Worm (Caenorhabditis elegans) whole organism, late embryonic: Measurements from ENCODE around the gene ttr-38.

ENCODE experiments used
- C38D4.7 ChIP-seq: fragments of 200-800 bp; sonication (Bioruptor generic); optimal IDR thresholded peaks from 2 replicates; lab custom pipeline; 2018; ENCODE audit warnings: mild to moderate bottlenecking, missing genetic modification characterization, moderate library complexity, missing compliant biosample characterization
- K09A11.1 ChIP-seq: sonication (generic microtip); optimal IDR thresholded peaks from 2 replicates; lab custom pipeline; 2017; ENCODE audit warnings: antibody characterized with exemption, mild to moderate bottlenecking, missing genetic modification characterization, missing compliant biosample characterization; ENCODE audit not compliant: insufficient read depth
- T23F11.4 ChIP-seq: fragments of 200-800 bp; sonication (Bioruptor generic); optimal IDR thresholded peaks from 2 replicates; lab custom pipeline; 2018; ENCODE audit warnings: mild to moderate bottlenecking, missing genetic modification characterization, missing compliant biosample characterization
- Y22D7AL.16 ChIP-seq: sonication (generic microtip); optimal IDR thresholded peaks from 2 replicates; lab custom pipeline; 2016; ENCODE audit warnings: missing genetic modification characterization, missing compliant biosample characterization
- ahr-1 ChIP-seq: sonication (generic microtip); optimal IDR thresholded peaks from 2 replicates; lab custom pipeline; 2016; ENCODE audit warnings: missing genetic modification characterization, missing compliant biosample characterization
- ceh-14 ChIP-seq: sonication (generic microtip); optimal IDR thresholded peaks from 2 replicates; lab custom pipeline; 2016; ENCODE audit warnings: missing genotype, missing genetic modification characterization, missing compliant biosample characterization
- ceh-18 ChIP-seq: sonication (generic microtip); optimal IDR thresholded peaks from 2 replicates; lab custom pipeline; 2016; ENCODE audit warnings: missing genetic modification characterization, missing compliant biosample characterization
- ceh-22 ChIP-seq: sonication (generic microtip); optimal IDR thresholded peaks from 2 replicates; lab custom pipeline; 2017; ENCODE audit warnings: missing biosample characterization, missing genetic modification characterization
- ceh-24 ChIP-seq: sonication (generic microtip); optimal IDR thresholded peaks from 2 replicates; lab custom pipeline; 2016; ENCODE audit warnings: mild to moderate bottlenecking, missing genetic modification characterization, missing compliant biosample characterization
- ceh-6 ChIP-seq: fragments of 200-800 bp; sonication (Bioruptor generic); optimal IDR thresholded peaks from 2 replicates; lab custom pipeline; 2018; ENCODE audit warnings: mild to moderate bottlenecking, missing genetic modification characterization, missing compliant biosample characterization
- ceh-9 ChIP-seq: sonication (generic microtip); optimal IDR thresholded peaks from 2 replicates; lab custom pipeline; 2016; ENCODE audit warnings: mild to moderate bottlenecking, missing genetic modification characterization, inconsistent platforms, missing compliant biosample characterization
- elt-2 ChIP-seq: sonication (generic microtip); optimal IDR thresholded peaks from 2 replicates; lab custom pipeline; 2016; ENCODE audit warnings: missing genetic modification reagents, missing genetic modification characterization, missing compliant biosample characterization
- elt-4 ChIP-seq: sonication (generic microtip); optimal IDR thresholded peaks from 2 replicates; lab custom pipeline; 2016; ENCODE audit warnings: missing genetic modification characterization, missing compliant biosample characterization
- ets-4 ChIP-seq: sonication (generic microtip); optimal IDR thresholded peaks from 2 replicates; lab custom pipeline; 2016; ENCODE audit warnings: missing genetic modification characterization, missing compliant biosample characterization
- eyg-1 ChIP-seq: sonication (generic microtip); optimal IDR thresholded peaks from 2 replicates; lab custom pipeline; 2016; ENCODE audit warnings: missing genotype, missing genetic modification characterization, missing compliant biosample characterization
- fax-1 ChIP-seq: sonication (generic microtip); optimal IDR thresholded peaks from 2 replicates; lab custom pipeline; 2016; ENCODE audit warnings: missing genotype, missing genetic modification characterization, missing compliant biosample characterization
- fkh-6 ChIP-seq: sonication (generic microtip); optimal IDR thresholded peaks from 2 replicates; lab custom pipeline; 2016; ENCODE audit warnings: missing genetic modification characterization, missing compliant biosample characterization
- gmeb-2 ChIP-seq: sonication (generic microtip); optimal IDR thresholded peaks from 2 replicates; lab custom pipeline; 2016; ENCODE audit warnings: missing genetic modification characterization, inconsistent platforms, missing compliant biosample characterization
- hlh-15 ChIP-seq: sonication (generic microtip); optimal IDR thresholded peaks from 2 replicates; lab custom pipeline; 2016; ENCODE audit warnings: missing genetic modification characterization, missing compliant biosample characterization
- hlh-6 ChIP-seq: sonication (generic microtip); optimal IDR thresholded peaks from 2 replicates; lab custom pipeline; 2016; ENCODE audit warnings: missing genotype, missing genetic modification characterization, missing compliant biosample characterization
- hlh-8 ChIP-seq: sonication (generic microtip); optimal IDR thresholded peaks from 2 replicates; lab custom pipeline; 2016; ENCODE audit warnings: missing genotype, missing genetic modification characterization, missing compliant biosample characterization
- lim-6 ChIP-seq: sonication (generic microtip); optimal IDR thresholded peaks from 2 replicates; lab custom pipeline; 2016; ENCODE audit warnings: missing genetic modification characterization, missing compliant biosample characterization
- lin-11 ChIP-seq: fragments of 200-800 bp; sonication (Bioruptor generic); optimal IDR thresholded peaks from 2 replicates; lab custom pipeline; 2018; ENCODE audit warnings: mild to moderate bottlenecking, missing genetic modification characterization, missing compliant biosample characterization
- madf-2 ChIP-seq: sonication (generic microtip); optimal IDR thresholded peaks from 2 replicates; lab custom pipeline; 2017; ENCODE audit warnings: missing genetic modification characterization, missing compliant biosample characterization
- mec-3 ChIP-seq: sonication (generic microtip); optimal IDR thresholded peaks from 2 replicates; lab custom pipeline; 2016; ENCODE audit warnings: borderline replicate concordance, missing genetic modification characterization, missing compliant biosample characterization
- nfya-1 ChIP-seq: sonication (generic microtip); optimal IDR thresholded peaks from 2 replicates; lab custom pipeline; 2017; ENCODE audit warnings: missing genetic modification characterization, mild to moderate bottlenecking, missing compliant biosample characterization, antibody characterized with exemption, moderate library complexity
- nhr-11 ChIP-seq: fragments of 150-350 bp; optimal IDR thresholded peaks from 2 replicates; lab custom pipeline; 2014; ENCODE audit warnings: missing biosample characterization, missing genetic modification characterization
- npax-4 ChIP-seq: sonication (generic microtip); optimal IDR thresholded peaks from 2 replicates; lab custom pipeline; 2016; ENCODE audit warnings: missing genetic modification characterization, missing compliant biosample characterization
- odd-2 ChIP-seq: sonication (generic microtip); optimal IDR thresholded peaks from 2 replicates; lab custom pipeline; 2017; ENCODE audit warnings: antibody characterized with exemption, mild to moderate bottlenecking, missing genetic modification characterization, missing compliant biosample characterization
- pat-9 ChIP-seq: fragments of 200-800 bp; sonication (Bioruptor generic); optimal IDR thresholded peaks from 2 replicates; lab custom pipeline; 2018; ENCODE audit warnings: mild to moderate bottlenecking, missing genetic modification characterization, moderate library complexity, missing compliant biosample characterization
- pax-1 ChIP-seq: fragments of 150-350 bp; optimal IDR thresholded peaks from 2 replicates; lab custom pipeline; 2014; ENCODE audit warnings: missing biosample characterization, missing genetic modification characterization
- pqm-1 ChIP-seq: sonication (generic microtip); optimal IDR thresholded peaks from 2 replicates; lab custom pipeline; 2016; ENCODE audit warnings: missing genetic modification characterization, missing compliant biosample characterization
- ref-2 ChIP-seq: sonication (generic microtip); optimal IDR thresholded peaks from 2 replicates; lab custom pipeline; 2016; ENCODE audit warnings: missing genetic modification characterization, missing compliant biosample characterization
- rnt-1 ChIP-seq: sonication (generic microtip); optimal IDR thresholded peaks from 2 replicates; lab custom pipeline; 2016; ENCODE audit warnings: missing genetic modification characterization, missing compliant biosample characterization
- sdc-2 ChIP-seq: sonication (generic microtip); optimal IDR thresholded peaks from 2 replicates; lab custom pipeline; 2016; ENCODE audit warnings: missing genotype, missing genetic modification characterization, missing compliant biosample characterization
- sox-2 ChIP-seq: fragments of 200-800 bp; sonication (Bioruptor generic); IDR thresholded peaks from 2 replicates; pipeline ENCODE4 v1.3.6; 2022; ENCODE audit warnings: missing genetic modification reagents, missing genetic modification characterization, missing compliant biosample characterization
- ttx-3 ChIP-seq: sonication (generic microtip); optimal IDR thresholded peaks from 2 replicates; lab custom pipeline; 2016; ENCODE audit warnings: missing genetic modification reagents, missing genetic modification characterization, missing compliant biosample characterization
- unc-3 ChIP-seq, 2 experiments: fragments of 200-800 bp in 1 of 2; sonication (Bioruptor generic) in 1 of 2; sonication (generic microtip) in 1 of 2; conservative IDR thresholded peaks in 1 of 2; optimal IDR thresholded peaks in 1 of 2; 2 replicates each; pipeline versions ENCODE4 v1.3.6 to Lab custom; 2016 to 2022; ENCODE audit warnings: missing compliant biosample characterization in 2 of 2, missing genetic modification characterization in 2 of 2, missing genetic modification reagents in 1 of 2
- unc-42 ChIP-seq: sonication (generic microtip); optimal IDR thresholded peaks from 2 replicates; lab custom pipeline; 2016; ENCODE audit warnings: missing genotype, missing genetic modification characterization, missing compliant biosample characterization
- zip-5 ChIP-seq: sonication (generic microtip); optimal IDR thresholded peaks from 2 replicates; lab custom pipeline; 2016; ENCODE audit warnings: missing genetic modification characterization, missing compliant biosample characterization

Gene ttr-38

DNA sequence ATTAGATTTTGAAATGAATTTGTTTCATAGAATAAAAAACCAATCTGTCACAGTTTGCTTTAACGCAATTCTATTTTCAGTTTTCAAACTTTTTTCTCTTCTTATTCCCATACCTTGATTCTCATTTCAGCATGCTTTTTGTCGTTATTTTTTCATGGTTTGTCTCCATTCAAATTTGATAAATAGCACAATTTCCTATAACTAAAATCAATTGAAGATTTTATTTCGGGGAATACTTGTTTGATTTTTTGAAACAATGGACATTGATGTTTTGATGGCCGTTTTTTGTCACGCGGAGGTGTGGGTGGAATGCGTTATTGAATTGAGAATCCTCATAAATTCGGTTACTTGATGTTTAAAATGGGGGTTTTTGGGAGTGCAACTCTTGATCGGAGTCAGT lies 31.3 kb downstream of the ttr-38 start, which contains the start of gene B0416.11:
Gene B0416.11 (minus strand): TSS at position 101 of the 400 bp plus-strand sequence.
- no peak for TF ChIP-seq pqm-1 (tag; lab: Kevin White, UChicago)
- TF ChIP-seq nhr-11 (tag; lab: Kevin White, UChicago) = no peak
- TF ChIP-seq ceh-6 (GFP tag; lab: Kevin White, UChicago) = no peak
- no peak for TF ChIP-seq hlh-6
- TF ChIP-seq T23F11.4 = no peak
- TF ChIP-seq eyg-1 (tag; lab: Kevin White, UChicago) = no peak
- no peak for TF ChIP-seq pax-1 (tag; lab: Kevin White, UChicago)
- TF ChIP-seq C38D4.7 = no peak
- no peak for TF ChIP-seq pat-9
- TF ChIP-seq unc-42 (tag; lab: Kevin White, UChicago) = no peak
- TF ChIP-seq K09A11.1 (tag; lab: Kevin White, UChicago) = no peak
- no peak for TF ChIP-seq odd-2 (tag; lab: Kevin White, UChicago)
- TF ChIP-seq unc-3 (GFP tag; conservative IDR thresholded peaks at IDR 0.05; lab: Robert Waterston, UW) = no peak
- no peak for TF ChIP-seq unc-3 (tag; optimal IDR thresholded peaks at IDR 0.05; lab: Kevin White, UChicago)
- no peak for TF ChIP-seq lin-11 (tag; lab: Kevin White, UChicago)
- no peak for TF ChIP-seq lim-6 (tag; lab: Kevin White, UChicago)
- no peak for TF ChIP-seq ceh-18
- TF ChIP-seq rnt-1 (tag; lab: Kevin White, UChicago) = no peak

DNA sequence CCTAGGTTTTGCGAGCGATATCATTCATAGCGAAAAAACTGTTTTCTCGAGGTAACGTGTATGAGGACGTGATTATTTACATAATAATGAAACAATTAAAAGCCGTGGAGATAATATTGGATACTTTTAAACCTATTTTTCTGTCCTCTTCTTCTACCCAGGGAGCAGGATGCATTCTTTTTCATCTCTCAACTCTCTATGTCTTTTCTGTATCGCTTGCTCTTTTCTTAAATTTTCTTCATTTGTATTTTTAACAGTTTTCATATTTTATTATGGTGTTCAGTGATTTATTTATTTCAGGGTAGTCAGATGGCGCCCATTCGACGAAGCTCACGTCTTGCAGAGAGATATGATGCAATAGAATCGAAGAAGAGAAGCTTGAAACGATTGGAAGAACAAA lies 35.6 kb downstream of the ttr-38 start, which contains the start of gene B0416.4:
Gene B0416.4 (plus strand): TSS at position 301 of the 400 bp plus-strand sequence.
- no peak for TF ChIP-seq sox-2 (GFP tag; lab: Robert Waterston, UW)
- TF ChIP-seq Y22D7AL.16 (tag; lab: Kevin White, UChicago) = no peak
- no peak for TF ChIP-seq ref-2

DNA sequence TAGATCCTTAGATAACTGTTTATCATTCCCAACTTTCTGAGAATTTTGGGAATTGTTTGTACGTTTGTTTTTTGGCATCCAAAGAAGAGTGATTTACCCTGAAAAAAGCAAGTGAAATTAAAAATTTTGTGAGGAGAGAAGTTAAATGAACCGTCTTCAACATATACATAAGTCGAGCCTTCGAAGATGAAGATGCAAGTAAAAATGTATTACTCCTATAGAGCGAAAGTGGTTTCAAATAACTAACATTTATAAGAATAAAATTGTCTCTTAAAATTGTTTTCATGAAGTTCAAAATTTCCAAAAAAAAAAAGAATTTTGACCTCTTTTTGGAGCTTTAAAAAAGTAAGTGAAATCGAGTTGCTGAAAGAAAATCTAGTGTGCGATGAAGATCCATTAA lies 39.7 kb downstream of the ttr-38 start, which contains the start of gene B0416.10:
Gene B0416.10 (minus strand): TSS at position 101 of the 400 bp plus-strand sequence.
- TF ChIP-seq ceh-18 (no peak), madf-2 (tag; lab: Kevin White, UChicago) (no peak), lim-6 (tag; lab: Kevin White, UChicago) (no peak), nfya-1 (tag; lab: Kevin White, UChicago) (no peak), ceh-24 (tag; lab: Kevin White, UChicago) (no peak)

DNA sequence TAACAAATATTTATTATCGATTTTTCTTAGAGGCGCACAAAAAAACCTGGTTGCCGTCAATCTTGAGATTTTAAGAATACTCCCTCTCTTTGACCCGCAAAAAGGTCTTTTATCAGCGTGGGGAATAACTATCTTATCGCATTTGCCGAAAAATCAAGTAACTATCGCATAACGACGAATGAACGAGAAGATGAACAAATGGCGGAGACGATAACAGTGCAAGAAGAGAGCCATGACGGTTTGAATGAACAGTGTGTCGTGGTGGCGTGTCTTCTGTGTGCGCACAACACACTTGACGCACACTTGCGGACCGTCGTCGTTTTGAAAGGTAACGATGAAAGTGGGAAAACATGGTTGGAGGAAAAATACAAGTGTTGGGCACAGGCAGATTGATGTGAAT lies 42.4 kb downstream of the ttr-38 start:
- TF ChIP-seq sdc-2 (tag; lab: Kevin White, UChicago) (no peak), elt-2 (peak; percentile 96)

DNA sequence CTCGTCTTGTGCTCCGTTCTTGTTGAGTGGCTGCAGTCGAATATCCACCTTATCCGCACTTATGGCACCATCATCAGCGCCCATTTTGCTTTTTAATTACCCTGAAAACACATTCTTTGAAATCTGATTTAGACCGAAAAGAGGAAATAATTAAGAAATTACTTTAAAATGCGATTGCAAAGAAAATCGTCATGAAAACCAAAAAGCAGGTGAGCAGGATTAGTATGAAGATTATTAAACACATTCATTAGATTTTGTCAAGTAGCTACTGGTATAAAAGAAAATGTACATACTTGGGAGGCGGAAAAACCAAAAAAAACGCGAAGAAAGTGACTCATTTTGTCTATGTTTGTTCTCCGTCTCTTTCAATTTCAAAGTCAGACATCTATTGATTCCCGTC lies 43.5 kb downstream of the ttr-38 start, which contains the start of gene B0416.5:
Gene B0416.5 (minus strand): TSS at position 101 of the 400 bp plus-strand sequence.
- no peak for TF ChIP-seq npax-4 (tag; lab: Kevin White, UChicago)
- no peak for TF ChIP-seq hlh-6
- TF ChIP-seq ceh-22 (tag; lab: Kevin White, UChicago) = no peak
- TF ChIP-seq ttx-3 = no peak
- TF ChIP-seq mec-3 (tag; lab: Kevin White, UChicago) = no peak
- no peak for TF ChIP-seq sox-2 (GFP tag; lab: Robert Waterston, UW)

ce11 chrX:9268373-9268772 lies 45.9 kb downstream of the ttr-38 start:
- no peak for TF ChIP-seq zip-5 (tag; lab: Kevin White, UChicago)
- TF ChIP-seq gmeb-2 (tag; lab: Kevin White, UChicago) = no peak
- no peak for TF ChIP-seq fkh-6 (tag; lab: Kevin White, UChicago)
- no peak for TF ChIP-seq hlh-15 (tag; lab: Kevin White, UChicago)
- no peak for TF ChIP-seq madf-2 (tag; lab: Kevin White, UChicago)
- TF ChIP-seq ahr-1 (tag; lab: Kevin White, UChicago) = no peak
- no peak for TF ChIP-seq C38D4.7
- no peak for TF ChIP-seq npax-4 (tag; lab: Kevin White, UChicago)
- TF ChIP-seq elt-4 (tag; lab: Kevin White, UChicago) = no peak
- no peak for TF ChIP-seq ceh-14 (tag; lab: Kevin White, UChicago)
- TF ChIP-seq ets-4 (tag; lab: Kevin White, UChicago) = no peak
- no peak for TF ChIP-seq T23F11.4
- TF ChIP-seq hlh-8 (tag; lab: Kevin White, UChicago) = no peak
- TF ChIP-seq fax-1 (tag; lab: Kevin White, UChicago) = no peak
- TF ChIP-seq unc-3 (GFP tag; conservative IDR thresholded peaks at IDR 0.05; lab: Robert Waterston, UW) = no peak
- TF ChIP-seq unc-3 (tag; optimal IDR thresholded peaks at IDR 0.05; lab: Kevin White, UChicago) = no peak
- no peak for TF ChIP-seq ceh-9 (tag; lab: Kevin White, UChicago)
- TF ChIP-seq, all 69 proteins: peak for 0
